ENCODE assay signal across 4 worm cellular contexts in the genomic region with DNA sequence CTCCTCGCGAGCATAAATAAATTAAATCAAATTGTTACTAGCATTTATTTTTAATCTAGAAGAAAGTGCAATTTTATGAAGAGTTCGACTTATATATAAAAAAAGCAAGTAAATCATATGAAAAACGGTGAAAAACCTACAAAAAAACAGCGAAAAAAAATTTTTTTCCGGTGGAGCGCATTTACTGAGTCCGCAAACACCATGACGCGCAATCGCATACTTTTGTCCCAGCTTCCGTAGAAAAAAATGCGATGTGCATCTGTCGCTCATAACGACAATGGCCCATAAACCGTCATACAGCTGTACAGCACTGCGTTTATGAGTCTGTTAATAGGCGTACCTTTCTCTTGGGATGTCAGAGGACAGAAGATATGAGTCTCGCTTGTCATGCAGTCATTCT.
A peak's percentile ranks its signal among the peaks of the same experiment; 100 is the strongest.
TF ChIP-seq lines count a peak whose summit lies in the region.

No protein-coding gene starts in this region.

TF ChIP-seq in whole organism, L1 larva, 84 proteins besides CTCF, POLR2A, EP300 and RAD21 (continued from another document and continues in another):
- TF ChIP-seq pqm-1 (tag; optimal IDR thresholded peaks at IDR 0.05; lab: Kevin White, UChicago) = no peak
- peak; percentile 75 for TF ChIP-seq nhr-71 (tag; optimal IDR thresholded peaks at IDR 0.05; lab: Kevin White, UChicago)
- TF ChIP-seq mef-2 (tag; optimal IDR thresholded peaks at IDR 0.05; lab: Kevin White, UChicago) = no peak
- peak; percentile 16 for TF ChIP-seq lin-39 (tag; optimal IDR thresholded peaks at IDR 0.05; lab: Kevin White, UChicago)
- TF ChIP-seq nhr-19 (GFP tag; conservative IDR thresholded peaks at IDR 0.05; lab: Robert Waterston, UW) = peak; percentile 78
- TF ChIP-seq lir-3 (tag; optimal IDR thresholded peaks at IDR 0.05; lab: Kevin White, UChicago; ENCODE audit: poor library complexity) = no peak
- peak; percentile 36 for TF ChIP-seq blmp-1 (tag; optimal IDR thresholded peaks at IDR 0.05; lab: Kevin White, UChicago)
- peak; percentile 40 for TF ChIP-seq C16A3.4 (tag; optimal IDR thresholded peaks at IDR 0.05; lab: Kevin White, UChicago)
- TF ChIP-seq ces-1 (GFP tag; optimal IDR thresholded peaks at IDR 0.05; lab: Kevin White, UChicago) = no peak
- TF ChIP-seq vab-15 (tag; optimal IDR thresholded peaks at IDR 0.05; lab: Kevin White, UChicago) = no peak
- peak; percentile 88 for TF ChIP-seq mep-1 (tag; optimal IDR thresholded peaks at IDR 0.05; lab: Kevin White, UChicago)
- peak; percentile 58 for TF ChIP-seq nhr-90 (tag; optimal IDR thresholded peaks at IDR 0.05; lab: Kevin White, UChicago; ENCODE audit: poor library complexity)
- TF ChIP-seq snu-23 (GFP tag; optimal IDR thresholded peaks at IDR 0.05; lab: Kevin White, UChicago) = peak; percentile 77
- TF ChIP-seq tbx-2 (tag; optimal IDR thresholded peaks at IDR 0.05; lab: Kevin White, UChicago) = peak; percentile 60
- TF ChIP-seq mdl-1 (tag; optimal IDR thresholded peaks at IDR 0.05; lab: Kevin White, UChicago) = no peak
- peak; percentile 68 for TF ChIP-seq xbp-1 (tag; optimal IDR thresholded peaks at IDR 0.05; lab: Kevin White, UChicago)
- peak; percentile 53 for TF ChIP-seq nhr-20 (tag; optimal IDR thresholded peaks at IDR 0.05; lab: Kevin White, UChicago)
- TF ChIP-seq ama-1 (optimal IDR thresholded peaks at IDR 0.05; lab: Kevin White, UChicago) = peak; percentile 4
- no peak for TF ChIP-seq aly-2 (tag; optimal IDR thresholded peaks at IDR 0.05; lab: Kevin White, UChicago)
- no peak for TF ChIP-seq Y116A8C.19 (tag; optimal IDR thresholded peaks at IDR 0.05; lab: Kevin White, UChicago; ENCODE audit: borderline replicate concordance)
- TF ChIP-seq mab-9 (GFP tag; IDR thresholded peaks at IDR 0.05; lab: Robert Waterston, UW) = no peak
- TF ChIP-seq fkh-8 (tag; optimal IDR thresholded peaks at IDR 0.05; lab: Kevin White, UChicago) = peak; percentile 25
- TF ChIP-seq lin-15B (tag; optimal IDR thresholded peaks at IDR 0.05; lab: Kevin White, UChicago) = peak; percentile 69
- TF ChIP-seq egl-13 (tag; optimal IDR thresholded peaks at IDR 0.05; lab: Kevin White, UChicago) = peak; percentile 18
- no peak for TF ChIP-seq jun-1 (tag; optimal IDR thresholded peaks at IDR 0.05; lab: Kevin White, UChicago)
- peak; percentile 50 for TF ChIP-seq lin-14 (GFP tag; optimal IDR thresholded peaks at IDR 0.05; lab: Kevin White, UChicago)
- no peak for TF ChIP-seq unc-30 (tag; optimal IDR thresholded peaks at IDR 0.05; lab: Kevin White, UChicago)
- no peak for TF ChIP-seq sox-4 (tag; optimal IDR thresholded peaks at IDR 0.05; lab: Kevin White, UChicago)
- no peak for TF ChIP-seq nhr-28 (tag; optimal IDR thresholded peaks at IDR 0.05; lab: Kevin White, UChicago)
- TF ChIP-seq elt-2 (tag; optimal IDR thresholded peaks at IDR 0.05; lab: Kevin White, UChicago) = no peak
- TF ChIP-seq sptf-1 (tag; optimal IDR thresholded peaks at IDR 0.05; lab: Kevin White, UChicago) = no peak
- no peak for TF ChIP-seq hlh-17 (GFP tag; optimal IDR thresholded peaks at IDR 0.05; lab: Kevin White, UChicago; ENCODE audit: borderline replicate concordance)

TF ChIP-seq in whole organism, L2 larva, 48 proteins besides CTCF, POLR2A, EP300 and RAD21 (continued from another document):
- TF ChIP-seq nhr-11 (tag; optimal IDR thresholded peaks at IDR 0.05; lab: Kevin White, UChicago) = no peak
- TF ChIP-seq ama-1 (optimal IDR thresholded peaks at IDR 0.05; lab: Kevin White, UChicago) = peak; percentile 5
- no peak for TF ChIP-seq lin-39 (tag; optimal IDR thresholded peaks at IDR 0.05; lab: Kevin White, UChicago)
- peak; percentile 29 for TF ChIP-seq sma-9 (GFP tag; optimal IDR thresholded peaks at IDR 0.05; lab: Kevin White, UChicago)
- TF ChIP-seq sma-9 (tag; optimal IDR thresholded peaks at IDR 0.05; lab: Kevin White, UChicago) = no peak
- TF ChIP-seq unc-55 (GFP tag; optimal IDR thresholded peaks at IDR 0.05; lab: Kevin White, UChicago) = peak; percentile 73
- peak; percentile 73 for TF ChIP-seq C34F6.9 (tag; optimal IDR thresholded peaks at IDR 0.05; lab: Kevin White, UChicago)
- TF ChIP-seq lin-13 (GFP tag; optimal IDR thresholded peaks at IDR 0.05; lab: Kevin White, UChicago) = peak; percentile 29
- peak; percentile 77 for TF ChIP-seq gmeb-1 (tag; optimal IDR thresholded peaks at IDR 0.05; lab: Kevin White, UChicago)
- no peak for TF ChIP-seq egl-27 (tag; optimal IDR thresholded peaks at IDR 0.05; lab: Kevin White, UChicago)
TF ChIP-seq in whole organism, L2 larva: peak in this region for 13.

TF ChIP-seq in whole organism, L3 larva, 47 proteins besides CTCF, POLR2A, EP300 and RAD21 (continued from another document):
- TF ChIP-seq nfya-1 (tag; optimal IDR thresholded peaks at IDR 0.05; lab: Kevin White, UChicago; ENCODE audit: insufficient read depth) (peak; percentile 59), mdl-1 (tag; optimal IDR thresholded peaks at IDR 0.05; lab: Kevin White, UChicago) (no peak), ceh-82 (tag; optimal IDR thresholded peaks at IDR 0.05; lab: Kevin White, UChicago) (no peak), jun-1 (tag; optimal IDR thresholded peaks at IDR 0.05; lab: Kevin White, UChicago) (no peak), nhr-77 (tag; optimal IDR thresholded peaks at IDR 0.05; lab: Kevin White, UChicago) (no peak), nhr-43 (tag; optimal IDR thresholded peaks at IDR 0.05; lab: Kevin White, UChicago; ENCODE audit: poor library complexity, severe bottlenecking) (no peak), zag-1 (tag; optimal IDR thresholded peaks at IDR 0.05; lab: Kevin White, UChicago) (no peak), elt-2 (tag; optimal IDR thresholded peaks at IDR 0.05; lab: Kevin White, UChicago) (peak; percentile 23), pqm-1 (tag; optimal IDR thresholded peaks at IDR 0.05; lab: Kevin White, UChicago) (no peak), daf-12 (tag; optimal IDR thresholded peaks at IDR 0.05; lab: Kevin White, UChicago) (no peak), lin-39 (tag; optimal IDR thresholded peaks at IDR 0.05; lab: Kevin White, UChicago) (peak; percentile 12), ztf-11 (tag; optimal IDR thresholded peaks at IDR 0.05; lab: Kevin White, UChicago) (no peak), nhr-25 (tag; optimal IDR thresholded peaks at IDR 0.05; lab: Kevin White, UChicago) (no peak), fkh-2 (tag; optimal IDR thresholded peaks at IDR 0.05; lab: Kevin White, UChicago) (no peak), pha-4 (tag; optimal IDR thresholded peaks at IDR 0.05; lab: Kevin White, UChicago) (no peak), ceh-16 (tag; optimal IDR thresholded peaks at IDR 0.05; lab: Kevin White, UChicago) (no peak), nhr-28 (tag; optimal IDR thresholded peaks at IDR 0.05; lab: Kevin White, UChicago) (no peak), ztf-4 (tag; optimal IDR thresholded peaks at IDR 0.05; lab: Kevin White, UChicago) (no peak), ceh-9 (tag; optimal IDR thresholded peaks at IDR 0.05; lab: Kevin White, UChicago) (no peak), nhr-23 (tag; optimal IDR thresholded peaks at IDR 0.05; lab: Kevin White, UChicago) (peak; percentile 36)
TF ChIP-seq in whole organism, L3 larva: peak in this region for 7.

TF ChIP-seq in whole organism, L4 larva, 104 proteins besides CTCF, POLR2A, EP300 and RAD21 (continued from another document and continues in another):
- TF ChIP-seq lin-38 (GFP tag; IDR thresholded peaks at IDR 0.05; lab: Robert Waterston, UW) (peak; percentile 94), spr-3 (GFP tag; optimal IDR thresholded peaks at IDR 0.05; lab: Kevin White, UChicago) (no peak), snpc-1.2 (GFP tag; IDR thresholded peaks at IDR 0.05; lab: Robert Waterston, UW) (no peak), tra-1 (GFP tag; IDR thresholded peaks at IDR 0.05; lab: Robert Waterston, UW) (no peak), mep-1 (tag; optimal IDR thresholded peaks at IDR 0.05; lab: Kevin White, UChicago) (peak; percentile 42), nhr-48 (tag; optimal IDR thresholded peaks at IDR 0.05; lab: Kevin White, UChicago) (no peak), vab-7 (GFP tag; IDR thresholded peaks at IDR 0.05; lab: Robert Waterston, UW) (no peak), aly-2 (tag; optimal IDR thresholded peaks at IDR 0.05; lab: Kevin White, UChicago) (no peak), daf-16 (GFP tag; optimal IDR thresholded peaks at IDR 0.05; lab: Kevin White, UChicago) (no peak), daf-16 (tag; optimal IDR thresholded peaks at IDR 0.05; lab: Kevin White, UChicago) (peak; percentile 1), F26F4.8 (GFP tag; conservative IDR thresholded peaks at IDR 0.05; lab: Robert Waterston, UW) (no peak), lin-15B (tag; optimal IDR thresholded peaks at IDR 0.05; lab: Kevin White, UChicago) (no peak), zip-2 (tag; optimal IDR thresholded peaks at IDR 0.05; lab: Kevin White, UChicago) (no peak), ZK337.2 (GFP tag; IDR thresholded peaks at IDR 0.05; lab: Robert Waterston, UW) (no peak), zfp-3 (GFP tag; conservative IDR thresholded peaks at IDR 0.05; lab: Robert Waterston, UW) (no peak), nhr-237 (tag; optimal IDR thresholded peaks at IDR 0.05; lab: Kevin White, UChicago) (no peak), egl-43 (GFP tag; IDR thresholded peaks at IDR 0.05; lab: Robert Waterston, UW) (0 out of 2 replicates have a peak, but pooled peaks have one; percentile 22), hlh-30 (tag; optimal IDR thresholded peaks at IDR 0.05; lab: Kevin White, UChicago; ENCODE audit: insufficient read depth) (peak; percentile 38), nhr-28 (tag; optimal IDR thresholded peaks at IDR 0.05; lab: Kevin White, UChicago) (peak; percentile 36), nhr-111 (GFP tag; optimal IDR thresholded peaks at IDR 0.05; lab: Kevin White, UChicago) (no peak), D1046.2 (GFP tag; IDR thresholded peaks at IDR 0.05; lab: Robert Waterston, UW) (no peak), snpc-4 (tag; optimal IDR thresholded peaks at IDR 0.05; lab: Kevin White, UChicago) (no peak), unc-130 (GFP tag; optimal IDR thresholded peaks at IDR 0.05; lab: Kevin White, UChicago) (no peak), dve-1 (tag; optimal IDR thresholded peaks at IDR 0.05; lab: Kevin White, UChicago; ENCODE audit: insufficient read depth) (peak; percentile 55), ceh-28 (tag; optimal IDR thresholded peaks at IDR 0.05; lab: Kevin White, UChicago) (no peak), lin-39 (tag; optimal IDR thresholded peaks at IDR 0.05; lab: Kevin White, UChicago) (no peak), ztf-11 (tag; optimal IDR thresholded peaks at IDR 0.05; lab: Kevin White, UChicago) (no peak), zag-1 (tag; optimal IDR thresholded peaks at IDR 0.05; lab: Kevin White, UChicago) (no peak), rbr-2 (tag; optimal IDR thresholded peaks at IDR 0.05; lab: Kevin White, UChicago) (peak; percentile 7), daf-19 (GFP tag; conservative IDR thresholded peaks at IDR 0.05; lab: Robert Waterston, UW) (no peak), gei-8 (GFP tag; optimal IDR thresholded peaks at IDR 0.05; lab: Kevin White, UChicago) (no peak), sdz-12 (GFP tag; optimal IDR thresholded peaks at IDR 0.05; lab: Kevin White, UChicago) (no peak), mdt-29 (GFP tag; IDR thresholded peaks at IDR 0.05; lab: Robert Waterston, UW) (no peak), nhr-76 (tag; optimal IDR thresholded peaks at IDR 0.05; lab: Kevin White, UChicago) (no peak), fkh-10 (GFP tag; optimal IDR thresholded peaks at IDR 0.05; lab: Kevin White, UChicago) (no peak), pqm-1 (tag; optimal IDR thresholded peaks at IDR 0.05; lab: Kevin White, UChicago) (no peak), lim-7 (GFP tag; IDR thresholded peaks at IDR 0.05; lab: Robert Waterston, UW) (no peak), madf-9 (GFP tag; conservative IDR thresholded peaks at IDR 0.05; lab: Robert Waterston, UW) (no peak), cey-2 (tag; optimal IDR thresholded peaks at IDR 0.05; lab: Kevin White, UChicago; ENCODE audit: borderline replicate concordance, insufficient read depth) (no peak), mes-2 (tag; optimal IDR thresholded peaks at IDR 0.05; lab: Kevin White, UChicago; ENCODE audit: poor library complexity, severe bottlenecking) (peak; percentile 76), Y5F2A.4 (GFP tag; optimal IDR thresholded peaks at IDR 0.05; lab: Kevin White, UChicago) (no peak), dpl-1 (GFP tag; optimal IDR thresholded peaks at IDR 0.05; lab: Kevin White, UChicago) (peak; percentile 58), Y75B8A.6 (GFP tag; IDR thresholded peaks at IDR 0.05; lab: Robert Waterston, UW) (no peak), ama-1 (optimal IDR thresholded peaks at IDR 0.05; lab: Kevin White, UChicago) (no peak), duxl-1 (tag; optimal IDR thresholded peaks at IDR 0.05; lab: Kevin White, UChicago; ENCODE audit: poor library complexity) (no peak), ceh-32 (tag; optimal IDR thresholded peaks at IDR 0.05; lab: Kevin White, UChicago; ENCODE audit: poor library complexity) (no peak), lin-1 (GFP tag; IDR thresholded peaks at IDR 0.05; lab: Robert Waterston, UW) (no peak), ceh-82 (tag; optimal IDR thresholded peaks at IDR 0.05; lab: Kevin White, UChicago) (no peak), skn-1 (tag; optimal IDR thresholded peaks at IDR 0.05; lab: Kevin White, UChicago) (no peak), F37D6.2 (tag; optimal IDR thresholded peaks at IDR 0.05; lab: Kevin White, UChicago) (no peak), Y48G9A.11 (GFP tag; IDR thresholded peaks at IDR 0.05; lab: Robert Waterston, UW) (no peak), nhr-25 (tag; optimal IDR thresholded peaks at IDR 0.05; lab: Kevin White, UChicago; ENCODE audit: borderline replicate concordance, insufficient read depth) (no peak), dmd-9 (GFP tag; IDR thresholded peaks at IDR 0.05; lab: Robert Waterston, UW) (no peak), unc-39 (tag; optimal IDR thresholded peaks at IDR 0.05; lab: Kevin White, UChicago) (no peak), zfp-2 (tag; optimal IDR thresholded peaks at IDR 0.05; lab: Kevin White, UChicago) (no peak), T20F7.1 (GFP tag; optimal IDR thresholded peaks at IDR 0.05; lab: Kevin White, UChicago) (no peak), hif-1 (tag; optimal IDR thresholded peaks at IDR 0.05; lab: Kevin White, UChicago) (peak in 1 of 2 experiments; percentile 5), nhr-10 (tag; optimal IDR thresholded peaks at IDR 0.05; lab: Kevin White, UChicago) (no peak), nhr-6 (tag; optimal IDR thresholded peaks at IDR 0.05; lab: Kevin White, UChicago) (no peak), jun-1 (tag; optimal IDR thresholded peaks at IDR 0.05; lab: Kevin White, UChicago) (no peak), daf-8 (GFP tag; IDR thresholded peaks at IDR 0.05; lab: Robert Waterston, UW) (no peak), zip-11 (GFP tag; IDR thresholded peaks at IDR 0.05; lab: Robert Waterston, UW) (no peak), dmd-8 (GFP tag; IDR thresholded peaks at IDR 0.05; lab: Robert Waterston, UW) (no peak), mxl-2 (GFP tag; conservative IDR thresholded peaks at IDR 0.05; lab: Robert Waterston, UW) (no peak), mxl-3 (GFP tag; optimal IDR thresholded peaks at IDR 0.05; lab: Kevin White, UChicago) (no peak), nhr-42 (GFP tag; IDR thresholded peaks at IDR 0.05; lab: Robert Waterston, UW) (no peak), aha-1 (tag; lab: Kevin White, UChicago) (no peak), nhr-102 (tag; optimal IDR thresholded peaks at IDR 0.05; lab: Kevin White, UChicago) (no peak), nhr-77 (tag; optimal IDR thresholded peaks at IDR 0.05; lab: Kevin White, UChicago) (no peak), lsy-2 (tag; optimal IDR thresholded peaks at IDR 0.05; lab: Kevin White, UChicago) (peak in 1 of 2 experiments; percentile 79), saeg-2 (GFP tag; IDR thresholded peaks at IDR 0.05; lab: Robert Waterston, UW) (no peak), hlh-11 (tag; optimal IDR thresholded peaks at IDR 0.05; lab: Kevin White, UChicago) (peak; percentile 50), F10B5.3 (tag; optimal IDR thresholded peaks at IDR 0.05; lab: Kevin White, UChicago) (no peak), F49E8.2 (tag; optimal IDR thresholded peaks at IDR 0.05; lab: Kevin White, UChicago; ENCODE audit: borderline replicate concordance) (no peak), mdl-1 (tag; optimal IDR thresholded peaks at IDR 0.05; lab: Kevin White, UChicago) (no peak), F44E2.7 (GFP tag; IDR thresholded peaks at IDR 0.05; lab: Robert Waterston, UW) (no peak)
